Fruit fly (Drosophila melanogaster) whole organism, embryonic: ENCODE measurements around the gene CG5043.
A peak's percentile ranks its signal among the peaks of the same experiment; 100 is the strongest.

Experiments used
- ATbp ChIP-seq: fragments of 200-800 bp; sonication (Bioruptor generic); optimal IDR thresholded peaks from 2 replicates; lab custom pipeline; 2017; ENCODE audit warnings: missing biosample characterization, mild to moderate bottlenecking, missing genetic modification characterization, missing genetic modification reagents
- CG10267 ChIP-seq: fragments of 200-800 bp; sonication (Bioruptor generic); optimal IDR thresholded peaks from 2 replicates; lab custom pipeline; 2018; ENCODE audit warnings: missing biosample characterization, mild to moderate bottlenecking, missing genetic modification characterization, moderate library complexity
- CG10366 ChIP-seq: fragments of 200-800 bp; sonication (Bioruptor generic); IDR thresholded peaks from 2 replicates; pipeline ENCODE4 v1.3.6; 2022; ENCODE audit warnings: missing biosample characterization, missing genetic modification characterization
- CG11560 ChIP-seq: fragments of 200-800 bp; sonication (Bioruptor generic); IDR thresholded peaks from 3 replicates; pipeline ENCODE4 v1.3.6; 2022; ENCODE audit warnings: missing biosample characterization, missing genetic modification characterization
- CG11695 ChIP-seq: fragments of 200-800 bp; sonication (Bioruptor generic); IDR thresholded peaks from 3 replicates; pipeline ENCODE4 v1.3.6; 2022; ENCODE audit warnings: missing biosample characterization, missing genetic modification characterization
- CG11723 ChIP-seq: fragments of 200-800 bp; sonication (Bioruptor generic); optimal IDR thresholded peaks from 2 replicates; lab custom pipeline; 2017; ENCODE audit warnings: missing biosample characterization, mild to moderate bottlenecking, missing genetic modification characterization
- CG12071 ChIP-seq: fragments of 200-800 bp; sonication (Bioruptor generic); optimal IDR thresholded peaks from 3 replicates; lab custom pipeline; 2018; ENCODE audit warnings: missing biosample characterization, mild to moderate bottlenecking, missing genetic modification characterization
- CG12744 ChIP-seq: fragments of 200-800 bp; sonication (Bioruptor generic); optimal IDR thresholded peaks from 2 replicates; lab custom pipeline; 2016; ENCODE audit warnings: missing biosample characterization, missing genetic modification characterization
- CG13424 ChIP-seq: fragments of 200-800 bp; sonication (Bioruptor generic); optimal IDR thresholded peaks from 2 replicates; lab custom pipeline; 2019; ENCODE audit warnings: missing biosample characterization, mild to moderate bottlenecking, missing genetic modification characterization, moderate library complexity
- CG15479 ChIP-seq: fragments of 200-800 bp; sonication (Bioruptor generic); optimal IDR thresholded peaks from 3 replicates; lab custom pipeline; 2019; ENCODE audit warnings: missing biosample characterization, mild to moderate bottlenecking, missing genetic modification characterization, moderate library complexity
- CG16813 ChIP-seq: fragments of 200-800 bp; sonication (Bioruptor generic); IDR thresholded peaks from 3 replicates; pipeline ENCODE4 v1.3.6; 2022; ENCODE audit warnings: missing biosample characterization, missing genetic modification characterization; ENCODE audit not compliant: partially characterized antibody
- CG18599 ChIP-seq: fragments of 200-800 bp; sonication (Bioruptor generic); optimal IDR thresholded peaks from 3 replicates; lab custom pipeline; 2017; ENCODE audit warnings: missing biosample characterization, missing genetic modification characterization, mild to moderate bottlenecking, moderate library complexity, missing genetic modification reagents
- CG2678 ChIP-seq: fragments of 200-800 bp; sonication (Bioruptor generic); optimal IDR thresholded peaks from 3 replicates; lab custom pipeline; 2019; ENCODE audit warnings: missing biosample characterization, mild to moderate bottlenecking, missing genetic modification characterization, moderate library complexity
- CG31388 ChIP-seq: fragments of 200-800 bp; sonication (Bioruptor generic); optimal IDR thresholded peaks from 2 replicates; lab custom pipeline; 2016; ENCODE audit warnings: missing biosample characterization, missing genetic modification characterization
- CG32532 ChIP-seq: fragments of 200-800 bp; sonication (Bioruptor generic); IDR thresholded peaks from 2 replicates; pipeline ENCODE4 v1.3.6; 2022; ENCODE audit warnings: missing biosample characterization, missing genetic modification characterization
- CG3281 ChIP-seq: fragments of 200-800 bp; sonication (Bioruptor generic); optimal IDR thresholded peaks from 3 replicates; lab custom pipeline; 2017; ENCODE audit warnings: missing biosample characterization, mild to moderate bottlenecking, missing genetic modification characterization
- CG4854 ChIP-seq: fragments of 200-800 bp; sonication (Bioruptor generic); optimal IDR thresholded peaks from 2 replicates; lab custom pipeline; 2016; ENCODE audit warnings: missing biosample characterization, missing genetic modification characterization, inconsistent platforms
- CG5245 ChIP-seq: fragments of 200-800 bp; sonication (Bioruptor generic); optimal IDR thresholded peaks from 3 replicates; lab custom pipeline; 2016; ENCODE audit warnings: missing biosample characterization, missing genetic modification characterization
- CG8478 ChIP-seq: fragments of >200 bp; optimal IDR thresholded peaks from 2 replicates; lab custom pipeline; 2018
- CG9215 ChIP-seq: fragments of 200-800 bp; sonication (Bioruptor generic); IDR thresholded peaks from 2 replicates; pipeline ENCODE4 v1.3.6; 2022; ENCODE audit warnings: missing biosample characterization, missing genetic modification characterization
- CG9932 ChIP-seq: fragments of 200-800 bp; sonication (Bioruptor generic); IDR thresholded peaks from 2 replicates; pipeline ENCODE4 v1.3.6; 2022; ENCODE audit warnings: missing biosample characterization, missing genetic modification characterization
- CrebB ChIP-seq: fragments of 200-800 bp; sonication (Bioruptor generic); optimal IDR thresholded peaks from 3 replicates; lab custom pipeline; 2018; ENCODE audit warnings: missing biosample characterization, mild to moderate bottlenecking, missing genetic modification characterization
- Fer3 ChIP-seq: fragments of 200-800 bp; sonication (Bioruptor generic); optimal IDR thresholded peaks from 2 replicates; lab custom pipeline; 2018; ENCODE audit warnings: missing biosample characterization, mild to moderate bottlenecking, missing genetic modification characterization, moderate library complexity
- Hmx ChIP-seq: fragments of 200-800 bp; sonication (Bioruptor generic); optimal IDR thresholded peaks from 2 replicates; lab custom pipeline; 2016; ENCODE audit warnings: missing biosample characterization, missing genetic modification characterization
- Nf-YA ChIP-seq: fragments of 200-800 bp; sonication (Bioruptor generic); IDR thresholded peaks from 2 replicates; pipeline ENCODE4 v1.3.6; 2022; ENCODE audit warnings: missing biosample characterization, missing genetic modification characterization
- Nf-YB ChIP-seq: fragments of 200-800 bp; sonication (Bioruptor generic); optimal IDR thresholded peaks from 3 replicates; lab custom pipeline; 2019; ENCODE audit warnings: missing biosample characterization, mild to moderate bottlenecking, missing genetic modification characterization, moderate library complexity
- Poxn ChIP-seq: fragments of 200-800 bp; sonication (Bioruptor generic); IDR thresholded peaks from 2 replicates; pipeline ENCODE4 v1.3.6; 2022; ENCODE audit warnings: missing biosample characterization, missing genetic modification characterization
- Spps ChIP-seq: fragments of 200-800 bp; sonication (Bioruptor generic); optimal IDR thresholded peaks from 2 replicates; lab custom pipeline; 2018; ENCODE audit warnings: missing biosample characterization, mild to moderate bottlenecking, missing genetic modification characterization
- Trl ChIP-seq, 3 experiments: fragments of >200 bp in 2 of 3; fragments of 200-800 bp in 1 of 3; sonication (Bioruptor generic) in 1 of 3; optimal IDR thresholded peaks; 2 replicates in 1 of 3; 3 replicates in 2 of 3; lab custom pipeline; 2016 to 2017; ENCODE audit warnings: missing biosample characterization in 1 of 3, missing genetic modification characterization in 1 of 3
- Usf ChIP-seq: fragments of 200-800 bp; sonication (Bioruptor generic); optimal IDR thresholded peaks from 2 replicates; lab custom pipeline; 2017; ENCODE audit warnings: missing genotype, missing biosample characterization, missing genetic modification characterization
- corto ChIP-seq: fragments of 200-800 bp; sonication (Bioruptor generic); optimal IDR thresholded peaks from 2 replicates; lab custom pipeline; 2016; ENCODE audit warnings: missing biosample characterization, mild to moderate bottlenecking, missing genetic modification characterization, moderate library complexity
- dmrt11E ChIP-seq: fragments of 200-800 bp; sonication (Bioruptor generic); optimal IDR thresholded peaks from 3 replicates; lab custom pipeline; 2018; ENCODE audit warnings: missing biosample characterization, mild to moderate bottlenecking, missing genetic modification characterization, moderate library complexity
- ems ChIP-seq: fragments of 200-800 bp; sonication (Bioruptor generic); optimal IDR thresholded peaks from 3 replicates; lab custom pipeline; 2016; ENCODE audit warnings: missing biosample characterization, missing genetic modification characterization
- gem ChIP-seq: fragments of 200-800 bp; sonication (Bioruptor generic); optimal IDR thresholded peaks from 2 replicates; lab custom pipeline; 2019; ENCODE audit warnings: missing biosample characterization, mild to moderate bottlenecking, missing genetic modification characterization, moderate library complexity
- ind ChIP-seq: fragments of 200-800 bp; sonication (Bioruptor generic); optimal IDR thresholded peaks from 3 replicates; lab custom pipeline; 2016; ENCODE audit warnings: missing biosample characterization, missing genetic modification characterization
- insv ChIP-seq, 2 experiments: fragments of 200-800 bp; sonication (Bioruptor generic); optimal IDR thresholded peaks; 3 replicates each; lab custom pipeline; 2016 to 2018; ENCODE audit warnings: missing biosample characterization in 2 of 2, missing genetic modification characterization in 2 of 2
- knrl ChIP-seq: fragments of 200-800 bp; sonication (Bioruptor generic); IDR thresholded peaks from 3 replicates; pipeline ENCODE4 v1.3.6; 2022; ENCODE audit warnings: missing biosample characterization, missing genetic modification characterization; ENCODE audit not compliant: partially characterized antibody
- onecut ChIP-seq: fragments of 200-800 bp; sonication (Bioruptor generic); IDR thresholded peaks from 2 replicates; pipeline ENCODE4 v1.3.6; 2022; ENCODE audit warnings: missing biosample characterization, missing genetic modification characterization
- pb ChIP-seq: fragments of 200-800 bp; sonication (Bioruptor generic); optimal IDR thresholded peaks from 3 replicates; lab custom pipeline; 2016; ENCODE audit warnings: missing biosample characterization, missing genetic modification characterization
- ranshi ChIP-seq: fragments of 200-800 bp; sonication (Bioruptor generic); IDR thresholded peaks from 2 replicates; pipeline ENCODE4 v1.3.6; 2022; ENCODE audit warnings: missing biosample characterization, missing genetic modification characterization
- row ChIP-seq: fragments of 200-800 bp; sonication (Bioruptor generic); IDR thresholded peaks from 3 replicates; pipeline ENCODE4 v1.3.6; 2022; ENCODE audit warnings: missing biosample characterization, missing genetic modification characterization
- scrt ChIP-seq: fragments of 200-800 bp; sonication (Bioruptor generic); optimal IDR thresholded peaks from 2 replicates; lab custom pipeline; 2018; ENCODE audit warnings: missing biosample characterization, mild to moderate bottlenecking, missing genetic modification characterization, moderate library complexity
- sens ChIP-seq: fragments of 200-800 bp; sonication (Bioruptor generic); peaks from one replicate; lab custom pipeline; 2016; ENCODE audit warnings: missing biosample characterization, missing genetic modification characterization
- shn ChIP-seq: fragments of 200-800 bp; sonication (Bioruptor generic); optimal IDR thresholded peaks from 3 replicates; lab custom pipeline; 2016; ENCODE audit warnings: missing biosample characterization, missing genetic modification characterization
- slou ChIP-seq: fragments of 200-800 bp; sonication (Bioruptor generic); optimal IDR thresholded peaks from 3 replicates; lab custom pipeline; 2016; ENCODE audit warnings: missing biosample characterization, missing genetic modification characterization
- sqz ChIP-seq: fragments of 200-800 bp; sonication (Bioruptor generic); optimal IDR thresholded peaks from 3 replicates; lab custom pipeline; 2018; ENCODE audit warnings: missing biosample characterization, mild to moderate bottlenecking, missing genetic modification characterization
- sug ChIP-seq: fragments of 200-800 bp; optimal IDR thresholded peaks from 2 replicates; lab custom pipeline; 2019; ENCODE audit warnings: missing biosample characterization, mild to moderate bottlenecking, missing genetic modification characterization, moderate library complexity
- tna ChIP-seq: fragments of 200-800 bp; sonication (Bioruptor generic); IDR thresholded peaks from 2 replicates; pipeline ENCODE4 v1.3.6; 2022; ENCODE audit warnings: missing biosample characterization, missing genetic modification characterization; ENCODE audit not compliant: partially characterized antibody
- zf30C ChIP-seq: fragments of 200-800 bp; sonication (Bioruptor generic); optimal IDR thresholded peaks from 3 replicates; lab custom pipeline; 2018; ENCODE audit warnings: missing biosample characterization, mild to moderate bottlenecking, missing genetic modification characterization

The CG5043 gene

dm6 chr2L:17429788-17430587 lies 3.7 kb upstream of the CG5043 start (continued):
- TF ChIP-seq sug (tag; lab: Kevin White, UChicago) (peak; percentile 82), Trl (optimal IDR thresholded peaks at IDR 0.05; lab: Kevin White, UChicago) (peak; percentile 60 to 68), Trl (GFP tag; optimal IDR thresholded peaks at IDR 0.05; lab: Kevin White, UChicago) (no peak), Poxn (GFP tag; lab: Robert Waterston, UW) (peak; percentile 51; the same call in 1 of the 2 replicates), CG32532 (GFP tag; lab: Robert Waterston, UW) (peak; percentile 87), knrl (GFP tag; lab: Robert Waterston, UW) (no peak), dmrt11E (tag; lab: Kevin White, UChicago) (peak; percentile 85), CG3281 (GFP tag; lab: Kevin White, UChicago) (peak; percentile 94), CG18599 (GFP tag; lab: Kevin White, UChicago) (peak; percentile 95), sens (GFP tag; lab: Kevin White, UChicago) (peak; percentile 95), row (GFP tag; lab: Robert Waterston, UW) (peak; percentile 94), CG9932 (GFP tag; lab: Robert Waterston, UW) (peak; percentile 75), slou (GFP tag; lab: Kevin White, UChicago) (peak; percentile 54), Usf (GFP tag; lab: Kevin White, UChicago) (peak; percentile 67), Nf-YB (GFP tag; lab: Kevin White, UChicago) (peak; percentile 88), CG12744 (no peak), scrt (GFP tag; lab: Kevin White, UChicago) (peak; percentile 91), tna (GFP tag; lab: Robert Waterston, UW) (no peak), Nf-YA (peak; percentile 89), gem (tag; lab: Kevin White, UChicago) (peak; percentile 99), CG11560 (tag; lab: Robert Waterston, UW) (peak; percentile 78; the same call in 2 of the 3 replicates), ind (GFP tag; lab: Kevin White, UChicago) (peak; percentile 95), CG5245 (GFP tag; lab: Kevin White, UChicago) (peak; percentile 44), Hmx (GFP tag; lab: Kevin White, UChicago) (peak; percentile 48), CG11723 (GFP tag; lab: Kevin White, UChicago) (peak; percentile 86), zf30C (GFP tag; lab: Kevin White, UChicago) (peak; percentile 53), sqz (peak; percentile 96), CG4854 (GFP tag; lab: Kevin White, UChicago) (no peak), ems (GFP tag; lab: Kevin White, UChicago) (peak; percentile 50), CrebB (peak; percentile 87), CG16813 (no peak), CG13424 (peak; percentile 99), ATbp (GFP tag; lab: Kevin White, UChicago) (peak; percentile 94), corto (GFP tag; lab: Kevin White, UChicago) (peak; percentile 48), CG11695 (peak; percentile 98), onecut (GFP tag; lab: Robert Waterston, UW) (peak; percentile 63), CG12071 (GFP tag; lab: Kevin White, UChicago) (peak; percentile 85), CG10366 (GFP tag; lab: Robert Waterston, UW) (peak; percentile 68), ranshi (GFP tag; lab: Robert Waterston, UW) (peak; percentile 92), shn (GFP tag; lab: Kevin White, UChicago) (peak; percentile 27), CG15479 (GFP tag; lab: Kevin White, UChicago) (no peak), CG10267 (tag; lab: Kevin White, UChicago) (peak; percentile 94), CG2678 (tag; lab: Kevin White, UChicago) (peak; percentile 99), CG31388 (GFP tag; lab: Kevin White, UChicago) (peak; percentile 3), CG8478 (lab: Kevin White, UChicago) (no peak), CG9215 (GFP tag; lab: Robert Waterston, UW) (peak; percentile 84), pb (GFP tag; lab: Kevin White, UChicago) (peak; percentile 38), insv (GFP tag; optimal IDR thresholded peaks at IDR 0.05; lab: Kevin White, UChicago) (peak in 1 of 2 experiments; percentile 3), Fer3 (peak; percentile 95), Spps (tag; lab: Kevin White, UChicago) (peak; percentile 94)
